Worm (Caenorhabditis elegans) whole organism, L3 larva: Measurements from ENCODE around the gene sru-45.
A peak's percentile ranks its signal among the peaks of the same experiment; 100 is the strongest.

ENCODE experiments used
- aly-2 ChIP-seq: fragments of 150-350 bp; optimal IDR thresholded peaks from 2 replicates; lab custom pipeline; 2014; ENCODE audit warnings: missing biosample characterization, missing genetic modification characterization
- ama-1 ChIP-seq: fragments of 150-350 bp; optimal IDR thresholded peaks from 2 replicates; lab custom pipeline; 2018
- ceh-16 ChIP-seq: sonication (generic microtip); optimal IDR thresholded peaks from 2 replicates; lab custom pipeline; 2017; ENCODE audit warnings: missing biosample characterization, missing genetic modification characterization
- ceh-28 ChIP-seq: fragments of 150-350 bp; optimal IDR thresholded peaks from 2 replicates; lab custom pipeline; 2014; ENCODE audit warnings: missing biosample characterization, missing genetic modification reagents, missing genetic modification characterization
- ceh-9 ChIP-seq: sonication (generic microtip); optimal IDR thresholded peaks from 2 replicates; lab custom pipeline; 2018; ENCODE audit warnings: missing biosample characterization, missing genetic modification characterization
- egl-27 ChIP-seq: sonication (generic microtip); optimal IDR thresholded peaks from 4 replicates; lab custom pipeline; 2017; ENCODE audit warnings: missing biosample characterization, missing genetic modification reagents, missing genetic modification characterization
- elt-1 ChIP-seq: fragments of 150-350 bp; optimal IDR thresholded peaks from 2 replicates; lab custom pipeline; 2014; ENCODE audit warnings: missing biosample characterization, missing genetic modification characterization
- elt-2 ChIP-seq: sonication (generic microtip); optimal IDR thresholded peaks from 2 replicates; lab custom pipeline; 2016; ENCODE audit warnings: missing genetic modification reagents, mild to moderate bottlenecking, missing genetic modification characterization, missing compliant biosample characterization
- elt-3 ChIP-seq, 3 experiments: fragments of 150-350 bp in 1 of 3; sonication (generic microtip) in 2 of 3; optimal IDR thresholded peaks; 2 replicates in 2 of 3; 4 replicates in 1 of 3; lab custom pipeline; 2014 to 2017; ENCODE audit warnings: missing biosample characterization in 3 of 3, missing genetic modification characterization in 3 of 3
- fkh-10 ChIP-seq: sonication (generic microtip); optimal IDR thresholded peaks from 2 replicates; lab custom pipeline; 2017; ENCODE audit warnings: missing biosample characterization, missing genetic modification reagents, missing genetic modification characterization
- fkh-2 ChIP-seq: fragments of 150-350 bp; optimal IDR thresholded peaks from 2 replicates; lab custom pipeline; 2014; ENCODE audit warnings: missing biosample characterization, missing genetic modification reagents, missing genetic modification characterization
- fos-1 ChIP-seq: fragments of 150-350 bp; optimal IDR thresholded peaks from 2 replicates; lab custom pipeline; 2014; ENCODE audit warnings: missing biosample characterization, missing genetic modification characterization
- hmg-11 ChIP-seq: sonication (generic microtip); optimal IDR thresholded peaks from 2 replicates; lab custom pipeline; 2016; ENCODE audit warnings: missing genetic modification characterization, missing compliant biosample characterization
- jun-1 ChIP-seq: fragments of 150-350 bp; optimal IDR thresholded peaks from 2 replicates; lab custom pipeline; 2014; ENCODE audit warnings: missing biosample characterization, missing genetic modification reagents, missing genetic modification characterization
- mdl-1 ChIP-seq: fragments of 150-350 bp; optimal IDR thresholded peaks from 2 replicates; lab custom pipeline; 2014; ENCODE audit warnings: missing biosample characterization, missing genetic modification characterization
- mml-1 ChIP-seq: fragments of 150-350 bp; sonication (generic microtip); optimal IDR thresholded peaks from 3 replicates; lab custom pipeline; 2014; ENCODE audit warnings: missing biosample characterization, missing genetic modification characterization
- nhr-12 ChIP-seq: fragments of 150-350 bp; optimal IDR thresholded peaks from 2 replicates; lab custom pipeline; 2014; ENCODE audit warnings: missing biosample characterization, missing genetic modification characterization
- nhr-23 ChIP-seq: fragments of 150-350 bp; optimal IDR thresholded peaks from 2 replicates; lab custom pipeline; 2014; ENCODE audit warnings: missing biosample characterization, missing genetic modification reagents, missing genetic modification characterization
- nhr-43 ChIP-seq: sonication (generic microtip); optimal IDR thresholded peaks from 2 replicates; lab custom pipeline; 2016; ENCODE audit warnings: mild to moderate bottlenecking, missing genetic modification characterization, missing compliant biosample characterization; ENCODE audit not compliant: poor library complexity, severe bottlenecking
- nhr-67 ChIP-seq: fragments of 150-350 bp; optimal IDR thresholded peaks from 2 replicates; lab custom pipeline; 2014; ENCODE audit warnings: missing biosample characterization, missing genetic modification characterization
- nhr-76 ChIP-seq: fragments of 150-350 bp; sonication (generic microtip); optimal IDR thresholded peaks from 5 replicates; lab custom pipeline; 2014; ENCODE audit warnings: missing biosample characterization, missing genetic modification characterization
- nhr-77 ChIP-seq: fragments of 150-350 bp; optimal IDR thresholded peaks from 2 replicates; lab custom pipeline; 2014; ENCODE audit warnings: missing biosample characterization, missing genetic modification characterization
- pha-4 ChIP-seq: fragments of 150-350 bp; optimal IDR thresholded peaks from 2 replicates; lab custom pipeline; 2014; ENCODE audit warnings: missing biosample characterization, missing genetic modification reagents, missing genetic modification characterization
- pqm-1 ChIP-seq: fragments of 150-350 bp; optimal IDR thresholded peaks from 2 replicates; lab custom pipeline; 2017; ENCODE audit warnings: missing biosample characterization, missing genetic modification characterization, inconsistent platforms
- skn-1 ChIP-seq: fragments of 150-350 bp; optimal IDR thresholded peaks from 2 replicates; lab custom pipeline; 2014; ENCODE audit warnings: missing biosample characterization, missing genetic modification characterization
- snpc-4 ChIP-seq: fragments of 150-350 bp; optimal IDR thresholded peaks from 2 replicates; lab custom pipeline; 2014; ENCODE audit warnings: missing biosample characterization, missing genetic modification characterization
- tbx-2 ChIP-seq: sonication (generic microtip); optimal IDR thresholded peaks from 2 replicates; lab custom pipeline; 2016; ENCODE audit warnings: mild to moderate bottlenecking, missing genetic modification characterization, missing compliant biosample characterization
- unc-39 ChIP-seq: sonication (generic microtip); optimal IDR thresholded peaks from 4 replicates; lab custom pipeline; 2017; ENCODE audit warnings: missing biosample characterization, missing genetic modification characterization
- unc-62 ChIP-seq: fragments of 150-350 bp; sonication (generic microtip); optimal IDR thresholded peaks from 4 replicates; lab custom pipeline; 2014; ENCODE audit warnings: missing biosample characterization, missing genetic modification reagents, missing genetic modification characterization
- ztf-4 ChIP-seq: fragments of 150-350 bp; optimal IDR thresholded peaks from 2 replicates; lab custom pipeline; 2014; ENCODE audit warnings: missing biosample characterization, missing genetic modification characterization

Gene sru-45

DNA sequence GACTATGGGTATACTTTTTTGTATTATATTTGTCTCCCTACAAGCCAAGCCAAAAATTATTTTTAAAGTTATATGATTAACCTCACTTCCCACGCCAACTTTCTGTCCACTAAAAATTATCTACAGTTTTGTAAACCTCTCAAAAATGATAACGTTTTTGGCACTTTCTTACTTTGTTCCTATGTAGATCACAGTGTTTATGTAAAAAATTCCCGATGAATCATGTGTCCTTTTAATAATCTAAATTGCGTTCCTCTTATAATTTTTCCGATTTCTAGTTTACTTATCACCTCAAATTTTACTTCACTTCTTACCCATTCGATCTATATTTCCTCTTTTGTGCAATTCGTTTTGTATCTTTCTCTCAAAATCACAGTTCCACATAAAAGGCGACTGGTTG lies 38.6 kb downstream of the sru-45 start:
- TF ChIP-seq pha-4 (tag; lab: Kevin White, UChicago) (no peak), aly-2 (tag; lab: Kevin White, UChicago) (no peak), ama-1 (lab: Kevin White, UChicago) (no peak), fos-1 (tag; lab: Kevin White, UChicago) (no peak), pqm-1 (tag; lab: Kevin White, UChicago) (peak; percentile 56), ztf-4 (no peak), nhr-12 (tag; lab: Kevin White, UChicago) (no peak), elt-2 (tag; lab: Kevin White, UChicago) (peak; percentile 42)

ce11 chrV:16605463-16605862 lies 39.7 kb downstream of the sru-45 start:
- TF ChIP-seq pqm-1 (tag; lab: Kevin White, UChicago) (peak; percentile 0), ceh-16 (no peak), elt-2 (tag; lab: Kevin White, UChicago) (peak; percentile 50)
- TF ChIP-seq, all 47 proteins: peak for 2

ce11 chrV:16606313-16606712 lies 40.6 kb downstream of the sru-45 start, which contains the start of gene Y32B12C.1:
Y32B12C.1 (plus strand) TSS chrV:16606613.
- TF ChIP-seq mml-1 (no peak), fkh-2 (tag; lab: Kevin White, UChicago) (no peak), elt-3 (tag; optimal IDR thresholded peaks at IDR 0.05; lab: Kevin White, UChicago) (no peak), ceh-28 (tag; lab: Kevin White, UChicago) (no peak), unc-39 (tag; lab: Kevin White, UChicago) (no peak), nhr-77 (tag; lab: Kevin White, UChicago) (no peak), nhr-43 (tag; lab: Kevin White, UChicago) (no peak), ceh-9 (tag; lab: Kevin White, UChicago) (no peak), nhr-23 (no peak), pqm-1 (tag; lab: Kevin White, UChicago) (no peak)

DNA sequence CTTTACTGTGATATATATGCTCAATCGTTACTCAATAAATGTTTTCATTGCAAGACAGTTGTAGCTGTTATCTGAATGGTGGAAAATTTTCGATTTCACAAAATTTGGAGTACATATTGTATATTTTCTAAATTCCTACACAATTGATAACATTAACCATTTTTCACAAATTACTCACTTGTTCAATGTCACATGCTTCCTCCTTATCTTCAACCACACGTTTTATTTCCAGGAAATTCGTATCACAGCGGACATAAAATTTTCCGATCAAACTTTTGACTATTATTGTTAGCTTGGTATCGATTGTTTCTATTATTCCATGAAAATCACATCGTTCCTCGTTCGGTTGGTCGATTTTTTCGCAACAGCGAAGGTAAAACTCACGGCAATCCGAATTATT lies 42.7 kb downstream of the sru-45 start:
- TF ChIP-seq nhr-12 (tag; lab: Kevin White, UChicago) (no peak), unc-62 (GFP tag; lab: Kevin White, UChicago) (no peak), nhr-67 (tag; lab: Kevin White, UChicago) (no peak), jun-1 (tag; lab: Kevin White, UChicago) (peak; percentile 63), elt-2 (tag; lab: Kevin White, UChicago) (peak; percentile 59), hmg-11 (tag; lab: Kevin White, UChicago) (no peak), pqm-1 (tag; lab: Kevin White, UChicago) (peak; percentile 81), mdl-1 (tag; lab: Kevin White, UChicago) (no peak), pha-4 (tag; lab: Kevin White, UChicago) (peak; percentile 56)

DNA sequence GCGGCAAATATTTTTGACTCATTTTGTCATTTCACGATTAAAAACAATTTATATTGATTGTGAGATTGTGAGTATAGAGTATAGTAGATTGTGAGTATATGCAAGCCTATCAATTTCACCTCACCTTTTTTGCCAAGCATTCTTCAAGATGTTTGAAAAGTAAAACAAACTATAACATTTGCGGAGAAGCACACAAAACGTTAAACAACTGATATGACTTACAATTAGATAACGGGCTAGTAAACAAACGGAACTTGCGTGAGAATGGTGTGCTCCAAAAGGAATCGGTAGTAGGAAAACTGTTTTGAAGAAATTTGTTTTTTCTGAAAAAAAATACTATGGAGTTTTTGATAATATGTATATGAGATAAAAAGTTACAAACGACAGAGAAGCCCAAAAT lies 44.4 kb downstream of the sru-45 start:
- TF ChIP-seq skn-1 (tag; lab: Kevin White, UChicago) (no peak), hmg-11 (tag; lab: Kevin White, UChicago) (no peak), jun-1 (tag; lab: Kevin White, UChicago) (peak; percentile 48), mdl-1 (tag; lab: Kevin White, UChicago) (no peak), fkh-10 (GFP tag; lab: Kevin White, UChicago) (no peak), nhr-12 (tag; lab: Kevin White, UChicago) (no peak), pha-4 (tag; lab: Kevin White, UChicago) (peak; percentile 48), tbx-2 (tag; lab: Kevin White, UChicago) (no peak), ama-1 (lab: Kevin White, UChicago) (no peak), nhr-76 (tag; lab: Kevin White, UChicago) (no peak), nhr-77 (tag; lab: Kevin White, UChicago) (no peak), ceh-28 (tag; lab: Kevin White, UChicago) (no peak), nhr-67 (tag; lab: Kevin White, UChicago) (no peak), elt-1 (tag; lab: Kevin White, UChicago) (no peak), snpc-4 (tag; lab: Kevin White, UChicago) (no peak), pqm-1 (tag; lab: Kevin White, UChicago) (peak; percentile 78), ztf-4 (no peak), egl-27 (tag; lab: Kevin White, UChicago) (no peak), elt-2 (tag; lab: Kevin White, UChicago) (peak; percentile 87)
